Fruit fly (Drosophila melanogaster) whole organism, wandering third instar larva: ENCODE measurements around the gene sbm.
A peak's percentile ranks its signal among the peaks of the same experiment; 100 is the strongest.

Experiments used
- Abd-B ChIP-seq: fragments of >200 bp; optimal IDR thresholded peaks from 2 replicates; lab custom pipeline; 2017; ENCODE audit warnings: missing biosample characterization, missing genetic modification characterization
- CG32264 ChIP-seq: fragments of 200-800 bp; sonication (Bioruptor generic); optimal IDR thresholded peaks from 2 replicates; lab custom pipeline; 2016; ENCODE audit warnings: missing biosample characterization, missing genetic modification characterization
- CG9705 ChIP-seq: fragments of 200-800 bp; sonication (Bioruptor generic); optimal IDR thresholded peaks from 2 replicates; lab custom pipeline; 2018; ENCODE audit warnings: missing biosample characterization, mild to moderate bottlenecking, missing genetic modification characterization
- CrebA ChIP-seq: fragments of 200-800 bp; sonication (Bioruptor generic); optimal IDR thresholded peaks from 2 replicates; lab custom pipeline; 2016; ENCODE audit warnings: missing biosample characterization, mild to moderate bottlenecking, missing genetic modification characterization, borderline replicate concordance
- Dfd ChIP-seq: fragments of >200 bp; optimal IDR thresholded peaks from 2 replicates; lab custom pipeline; 2017; ENCODE audit warnings: missing biosample characterization, missing genetic modification characterization
- Dif ChIP-seq: fragments of 200-275, 200-300 bp; sonication (Bioruptor generic); optimal IDR thresholded peaks from 2 replicates; lab custom pipeline; 2018; ENCODE audit warnings: missing biosample characterization, missing genetic modification characterization; ENCODE audit not compliant: partially characterized antibody
- GATAd ChIP-seq: sonication (Bioruptor generic); optimal IDR thresholded peaks from 2 replicates; lab custom pipeline; 2016; ENCODE audit warnings: missing biosample characterization, missing genetic modification characterization
- HLH106 ChIP-seq: fragments of 200-800 bp; optimal IDR thresholded peaks from 3 replicates; lab custom pipeline; 2019; ENCODE audit warnings: missing biosample characterization, mild to moderate bottlenecking, missing genetic modification characterization, moderate library complexity
- Hnf4 ChIP-seq: fragments of 200-800 bp; sonication (Bioruptor generic); optimal IDR thresholded peaks from 2 replicates; lab custom pipeline; 2016; ENCODE audit warnings: missing biosample characterization, mild to moderate bottlenecking, missing genetic modification characterization
- Hr78 ChIP-seq: fragments of >200 bp; optimal IDR thresholded peaks from 2 replicates; lab custom pipeline; 2017; ENCODE audit warnings: missing biosample characterization, missing genetic modification characterization
- Jra ChIP-seq: sonication (Bioruptor generic); optimal IDR thresholded peaks from 2 replicates; lab custom pipeline; 2016; ENCODE audit warnings: missing biosample characterization, missing genetic modification characterization
- Mio ChIP-seq: sonication (Bioruptor generic); optimal IDR thresholded peaks from 2 replicates; lab custom pipeline; 2016; ENCODE audit warnings: missing biosample characterization, missing genetic modification characterization
- Myc ChIP-seq: fragments of >200 bp; optimal IDR thresholded peaks from 2 replicates; lab custom pipeline; 2017
- N ChIP-seq: fragments of >200 bp; optimal IDR thresholded peaks from 2 replicates; lab custom pipeline; 2018; ENCODE audit warnings: missing biosample characterization, missing external identifiers, missing genetic modification characterization
- OdsH ChIP-seq: fragments of 200-800 bp; sonication (Bioruptor generic); optimal IDR thresholded peaks from 2 replicates; lab custom pipeline; 2016; ENCODE audit warnings: missing biosample characterization, mild to moderate bottlenecking, missing genetic modification characterization
- Vsx2 ChIP-seq: fragments of 200-300, 225-300 bp; sonication (Bioruptor generic); optimal IDR thresholded peaks from 2 replicates; lab custom pipeline; 2018; ENCODE audit warnings: missing biosample characterization, missing genetic modification characterization; ENCODE audit not compliant: partially characterized antibody
- br ChIP-seq: fragments of 200-800 bp; sonication (Bioruptor generic); optimal IDR thresholded peaks from 2 replicates; lab custom pipeline; 2016; ENCODE audit warnings: missing biosample characterization, missing genetic modification characterization
- dl ChIP-seq, 2 experiments: fragments of 175-275, 200-275 bp in 1 of 2; fragments of 200-275 bp in 1 of 2; sonication (Bioruptor generic); optimal IDR thresholded peaks; lab custom pipeline; 2018; ENCODE audit warnings: mild to moderate bottlenecking in 2 of 2, missing biosample characterization in 2 of 2, missing genetic modification characterization in 2 of 2, moderate library complexity in 2 of 2; ENCODE audit not compliant: partially characterized antibody in 2 of 2, insufficient read depth in 1 of 2
- dmrt93B ChIP-seq: fragments of 200-800 bp; sonication (Bioruptor generic); optimal IDR thresholded peaks from 2 replicates; lab custom pipeline; 2018; ENCODE audit warnings: missing biosample characterization, mild to moderate bottlenecking, missing genetic modification characterization
- dsf ChIP-seq: sonication (Bioruptor generic); optimal IDR thresholded peaks from 2 replicates; lab custom pipeline; 2016; ENCODE audit warnings: missing biosample characterization, missing genetic modification characterization, borderline replicate concordance
- foxo ChIP-seq, 2 experiments: fragments of 200-800 bp; sonication (Bioruptor generic); optimal IDR thresholded peaks; 2 replicates in 1 of 2; 3 replicates in 1 of 2; lab custom pipeline; 2016 to 2017; ENCODE audit warnings: missing biosample characterization in 2 of 2, missing genetic modification characterization in 2 of 2
- fru ChIP-seq: fragments of 200-800 bp; sonication (Bioruptor generic); optimal IDR thresholded peaks from 3 replicates; lab custom pipeline; 2016; ENCODE audit warnings: missing biosample characterization, mild to moderate bottlenecking, missing genetic modification characterization
- h ChIP-seq: fragments of 200-800 bp; sonication (Bioruptor generic); optimal IDR thresholded peaks from 3 replicates; lab custom pipeline; 2016; ENCODE audit warnings: missing biosample characterization, mild to moderate bottlenecking, missing genetic modification characterization
- jim ChIP-seq: fragments of 175-275, 200-325 bp; sonication (Bioruptor generic); optimal IDR thresholded peaks from 2 replicates; lab custom pipeline; 2016; ENCODE audit warnings: missing biosample characterization, mild to moderate bottlenecking, missing genetic modification characterization
- lola ChIP-seq: fragments of >200 bp; optimal IDR thresholded peaks from 2 replicates; lab custom pipeline; 2017; ENCODE audit warnings: missing biosample characterization, missing genetic modification characterization
- pan ChIP-seq: fragments of >200 bp; optimal IDR thresholded peaks from 2 replicates; lab custom pipeline; 2017
- psq ChIP-seq: fragments of 200-800 bp; sonication (Bioruptor generic); optimal IDR thresholded peaks from 3 replicates; lab custom pipeline; 2017; ENCODE audit warnings: missing biosample characterization, mild to moderate bottlenecking, missing genetic modification characterization, moderate library complexity
- rgr ChIP-seq: fragments of 200-800 bp; sonication (Bioruptor generic); optimal IDR thresholded peaks from 3 replicates; lab custom pipeline; 2016; ENCODE audit warnings: missing biosample characterization, mild to moderate bottlenecking, missing genetic modification characterization
- sage ChIP-seq: fragments of 200-800 bp; sonication (Bioruptor generic); optimal IDR thresholded peaks from 2 replicates; lab custom pipeline; 2016; ENCODE audit warnings: missing biosample characterization, mild to moderate bottlenecking, missing genetic modification characterization
- tai ChIP-seq: sonication (Bioruptor generic); optimal IDR thresholded peaks from 2 replicates; lab custom pipeline; 2016; ENCODE audit warnings: missing biosample characterization, missing genetic modification characterization
- usp ChIP-seq: fragments of >200 bp; optimal IDR thresholded peaks from 2 replicates; lab custom pipeline; 2017; ENCODE audit warnings: missing biosample characterization, missing genetic modification characterization
- woc ChIP-seq: sonication (Bioruptor generic); optimal IDR thresholded peaks from 2 replicates; lab custom pipeline; 2016; ENCODE audit warnings: missing biosample characterization, mild to moderate bottlenecking, missing genetic modification characterization

Gene sbm

DNA sequence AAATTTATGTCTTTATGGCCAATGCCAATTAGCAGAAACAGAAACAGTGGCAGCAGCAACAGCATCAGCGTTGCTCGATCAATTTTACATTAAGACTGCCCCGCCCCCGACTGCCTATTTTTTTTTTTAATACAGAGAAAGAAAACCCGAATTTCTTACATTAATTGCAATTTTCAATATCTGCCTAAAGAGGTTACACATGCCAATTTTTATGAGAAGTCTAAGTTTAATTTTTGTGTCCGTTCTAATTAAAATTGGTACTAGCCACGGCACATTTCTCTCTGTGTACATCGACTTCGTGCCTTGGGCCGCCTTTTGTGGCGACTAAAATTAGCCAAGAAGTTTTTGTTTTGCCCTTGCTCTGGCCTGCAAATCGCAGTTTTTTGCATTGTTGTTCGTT is 4.5 kb upstream of the sbm start:
- no peak for TF ChIP-seq dsf (GFP tag; lab: Kevin White, UChicago)
- TF ChIP-seq Jra (GFP tag; lab: Kevin White, UChicago) = no peak
- no peak for TF ChIP-seq Vsx2 (GFP tag; lab: Kevin White, UChicago)
- TF ChIP-seq Myc (lab: Kevin White, UChicago) = no peak
- no peak for TF ChIP-seq lola (GFP tag; lab: Kevin White, UChicago)
- no peak for TF ChIP-seq tai
- no peak for TF ChIP-seq pan
- TF ChIP-seq Abd-B (GFP tag; lab: Kevin White, UChicago) = no peak
- no peak for TF ChIP-seq h
- TF ChIP-seq Hr78 (GFP tag; lab: Kevin White, UChicago) = no peak
- TF ChIP-seq dmrt93B (GFP tag; lab: Kevin White, UChicago) = no peak
- no peak for TF ChIP-seq psq
- no peak for TF ChIP-seq HLH106 (tag; lab: Kevin White, UChicago)
- TF ChIP-seq fru (GFP tag; lab: Kevin White, UChicago) = no peak
- TF ChIP-seq br = no peak
- TF ChIP-seq CG9705 = no peak
- TF ChIP-seq, all 38 proteins: peak for 0

DNA sequence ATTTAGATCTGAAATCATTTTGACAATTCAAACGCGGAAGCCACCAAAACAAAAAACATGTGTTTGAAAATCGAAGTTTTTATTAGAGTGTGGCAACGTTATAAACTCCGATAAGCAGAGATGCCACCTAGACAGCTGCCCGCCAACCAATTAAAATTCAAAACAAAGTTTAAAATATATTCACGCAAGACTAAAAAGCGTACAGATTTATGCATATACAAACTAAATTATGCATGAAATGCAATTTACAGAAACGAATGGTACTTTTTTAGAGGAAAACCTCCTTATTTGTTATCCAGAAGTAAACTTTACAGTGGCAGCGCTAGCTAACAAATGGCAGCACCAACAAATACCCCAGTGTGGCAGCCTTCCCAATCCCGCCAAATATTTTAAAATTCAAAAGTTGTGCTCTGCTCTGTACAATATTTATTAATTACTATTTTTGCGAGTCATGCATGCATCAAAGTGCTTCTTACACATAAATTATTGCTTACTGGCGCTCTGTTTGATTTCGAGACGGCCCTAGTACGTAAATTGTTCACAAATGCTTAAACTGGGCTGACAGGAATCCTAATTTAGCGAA is 1.3 kb upstream of the sbm start:
- TF ChIP-seq usp (GFP tag; lab: Kevin White, UChicago) (no peak), br (no peak), Myc (lab: Kevin White, UChicago) (peak; percentile 7)

DNA sequence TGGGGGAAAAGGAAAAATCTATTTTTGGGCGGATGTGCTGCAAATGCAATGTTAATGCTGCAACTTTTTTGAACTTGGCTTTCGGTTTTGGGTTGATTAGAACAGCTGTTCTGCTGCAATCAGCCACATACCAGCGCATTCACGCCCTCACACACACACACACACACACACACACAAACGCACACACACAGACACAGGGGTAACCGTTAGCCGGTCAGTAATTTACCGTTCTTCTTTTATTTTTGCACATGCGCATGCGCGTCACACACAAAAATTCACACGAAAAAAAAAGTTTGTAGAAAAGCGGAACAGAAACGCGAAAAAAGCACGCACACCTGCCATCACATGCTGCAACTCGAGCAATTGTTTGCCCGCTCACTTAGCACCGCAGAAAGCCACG is 458 bp downstream of the sbm start:
- no peak for TF ChIP-seq usp (GFP tag; lab: Kevin White, UChicago)
- TF ChIP-seq CG9705 = no peak
- TF ChIP-seq Dfd (GFP tag; lab: Kevin White, UChicago) = peak; percentile 54
- no peak for TF ChIP-seq dl (GFP tag; optimal IDR thresholded peaks at IDR 0.05; lab: Kevin White, UChicago; ENCODE audit: insufficient read depth in 1 of 2, partially characterized antibody in 2 of 2)
- TF ChIP-seq fru (GFP tag; lab: Kevin White, UChicago) = no peak
- no peak for TF ChIP-seq pan
- no peak for TF ChIP-seq foxo (GFP tag; optimal IDR thresholded peaks at IDR 0.05; lab: Kevin White, UChicago)

DNA sequence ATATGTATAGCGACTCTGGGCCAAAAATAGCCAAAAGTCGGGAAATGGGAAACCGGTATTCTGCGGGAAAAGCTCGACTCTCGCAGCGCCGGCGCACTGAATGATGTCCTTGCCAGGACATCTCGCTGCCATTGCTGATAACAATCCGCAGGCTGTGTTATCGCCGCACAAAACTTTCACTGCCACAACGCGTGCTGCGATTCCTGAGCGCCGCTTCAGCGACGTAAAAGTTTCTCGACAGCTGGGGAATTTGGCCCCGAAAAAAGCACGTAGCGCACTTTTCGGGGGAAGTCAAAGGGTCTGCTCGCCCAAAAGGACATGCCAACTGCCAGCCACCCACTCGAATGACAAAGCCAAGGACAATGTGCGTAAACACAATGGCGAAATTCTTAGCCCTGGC is 2.9 kb downstream of the sbm start:
- TF ChIP-seq rgr (no peak), pan (no peak), CG32264 (GFP tag; lab: Kevin White, UChicago) (no peak), CrebA (GFP tag; lab: Kevin White, UChicago) (no peak)

DNA sequence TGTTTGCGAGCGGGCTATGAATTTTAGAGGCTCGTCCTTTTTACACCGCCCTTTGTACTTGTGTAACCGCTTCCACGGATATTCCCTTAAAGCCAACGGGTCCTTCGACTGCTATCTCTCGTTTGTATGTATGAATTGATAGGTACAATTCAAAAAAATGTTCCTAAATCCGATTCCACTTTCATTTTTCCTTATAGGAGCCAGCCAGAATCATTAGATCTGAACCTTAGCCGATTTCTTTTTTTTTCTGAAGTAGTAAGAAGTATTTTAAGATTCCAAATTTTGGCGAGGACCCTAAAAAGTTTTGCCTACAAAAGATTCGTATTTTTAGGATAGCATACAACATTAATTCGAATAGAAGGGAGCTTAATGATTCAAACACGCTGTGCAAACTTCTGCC is 3.7 kb downstream of the sbm start:
- no peak for TF ChIP-seq Mio (GFP tag; lab: Kevin White, UChicago)
- TF ChIP-seq psq = no peak
- TF ChIP-seq woc (GFP tag; lab: Kevin White, UChicago) = no peak

DNA sequence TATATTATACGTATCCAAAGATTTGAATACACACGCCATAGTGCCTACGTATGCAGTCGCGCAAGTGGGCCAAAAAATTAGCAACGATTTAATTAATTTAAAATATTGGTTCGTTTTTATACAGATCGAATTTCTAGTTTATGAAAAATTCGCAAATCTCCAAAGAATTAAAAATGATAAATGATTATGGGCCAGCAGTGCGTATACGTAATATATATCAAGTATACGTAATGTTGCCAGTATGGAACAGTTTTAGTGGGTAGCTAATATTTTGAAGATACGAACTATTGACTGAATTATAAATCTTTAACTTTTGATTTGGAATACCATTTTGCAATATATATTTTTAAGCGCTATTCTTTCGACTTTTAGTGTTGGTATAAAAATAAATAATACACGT is 9.3 kb downstream of the sbm start:
- TF ChIP-seq Hr78 (GFP tag; lab: Kevin White, UChicago) = no peak
- no peak for TF ChIP-seq br
- TF ChIP-seq OdsH (GFP tag; lab: Kevin White, UChicago) = no peak
- no peak for TF ChIP-seq Hnf4 (GFP tag; lab: Kevin White, UChicago)
- no peak for TF ChIP-seq Dfd (GFP tag; lab: Kevin White, UChicago)
- no peak for TF ChIP-seq psq
- TF ChIP-seq Abd-B (GFP tag; lab: Kevin White, UChicago) = no peak
- no peak for TF ChIP-seq dmrt93B (GFP tag; lab: Kevin White, UChicago)
- no peak for TF ChIP-seq Dif
- TF ChIP-seq jim (GFP tag; lab: Kevin White, UChicago) = no peak
- TF ChIP-seq Jra (GFP tag; lab: Kevin White, UChicago) = no peak

DNA sequence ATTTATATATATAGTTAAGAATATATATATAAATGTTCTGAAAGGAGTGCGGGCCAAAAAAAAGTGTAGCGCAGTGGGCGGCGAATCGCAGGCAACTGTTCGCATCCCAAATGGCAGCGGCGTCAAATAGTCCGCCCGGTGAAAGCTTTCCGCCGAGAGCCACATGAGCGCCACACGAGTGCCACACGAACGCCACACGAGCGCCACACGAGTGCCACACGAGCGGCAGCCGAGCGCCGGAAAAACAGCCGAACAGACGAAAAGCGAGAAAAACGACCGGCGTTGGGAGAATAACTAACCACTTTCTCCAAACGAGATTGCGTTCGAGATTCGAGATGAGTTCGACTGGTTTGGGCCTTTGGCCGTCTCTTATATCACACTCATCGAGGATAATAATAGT is 10.9 kb downstream of the sbm start:
- TF ChIP-seq Myc (lab: Kevin White, UChicago) (no peak), sage (GFP tag; lab: Kevin White, UChicago) (no peak), woc (GFP tag; lab: Kevin White, UChicago) (no peak), psq (no peak), dsf (GFP tag; lab: Kevin White, UChicago) (no peak), br (no peak), OdsH (GFP tag; lab: Kevin White, UChicago) (no peak), h (no peak), Abd-B (GFP tag; lab: Kevin White, UChicago) (no peak), GATAd (no peak), jim (GFP tag; lab: Kevin White, UChicago) (no peak), tai (no peak), CG9705 (no peak), N (GFP tag; lab: Kevin White, UChicago) (no peak), Hr78 (GFP tag; lab: Kevin White, UChicago) (no peak), foxo (GFP tag; optimal IDR thresholded peaks at IDR 0.05; lab: Kevin White, UChicago) (no peak), rgr (no peak), CrebA (GFP tag; lab: Kevin White, UChicago) (no peak), Jra (GFP tag; lab: Kevin White, UChicago) (no peak), Vsx2 (GFP tag; lab: Kevin White, UChicago) (no peak)
